Worm (Caenorhabditis elegans) whole organism, young adult: ENCODE data around the gene Y66A7A.4.

ENCODE experiments used
- B0336.3 ChIP-seq: fragments of 200-800 bp; sonication (Bioruptor generic); IDR thresholded peaks from 2 replicates; pipeline ENCODE4 v1.3.6; 2022; ENCODE audit warnings: missing genetic modification characterization, missing compliant biosample characterization
- F23B12.7 ChIP-seq: sonication (generic microtip); optimal IDR thresholded peaks from 2 replicates; lab custom pipeline; 2017; ENCODE audit warnings: missing genetic modification characterization, mild to moderate bottlenecking, missing compliant biosample characterization, antibody characterized with exemption, moderate library complexity; ENCODE audit not compliant: insufficient read depth
- T26A5.8 ChIP-seq: sonication (generic microtip); optimal IDR thresholded peaks from 2 replicates; lab custom pipeline; 2016; ENCODE audit warnings: missing genetic modification characterization, missing compliant biosample characterization
- Y95B8A.8 ChIP-seq: fragments of 200-800 bp; sonication (Bioruptor generic); IDR thresholded peaks from 2 replicates; pipeline ENCODE4 v1.3.6; 2022; ENCODE audit warnings: missing genetic modification reagents, missing genetic modification characterization, missing compliant biosample characterization
- bed-1 ChIP-seq: fragments of 200-800 bp; sonication (Bioruptor generic); IDR thresholded peaks from 2 replicates; pipeline ENCODE4 v1.3.6; 2022; ENCODE audit warnings: missing genetic modification reagents, missing genetic modification characterization, missing compliant biosample characterization
- chd-7 ChIP-seq: sonication (generic microtip); optimal IDR thresholded peaks from 2 replicates; lab custom pipeline; 2016; ENCODE audit warnings: mild to moderate bottlenecking, missing genetic modification characterization, moderate library complexity, missing compliant biosample characterization
- lin-35 ChIP-seq, 3 experiments: fragments of 150-350 bp in 2 of 3; sonication (generic microtip) in 1 of 3; optimal IDR thresholded peaks; 2 replicates each; lab custom pipeline; 2014 to 2018; ENCODE audit warnings: missing biosample characterization in 3 of 3, missing genetic modification characterization in 3 of 3, missing genetic modification reagents in 3 of 3
- madf-8 ChIP-seq: fragments of 200-800 bp; sonication (Bioruptor generic); conservative IDR thresholded peaks from 2 replicates; pipeline ENCODE4 v1.3.6; 2022; ENCODE audit warnings: missing genetic modification reagents, missing genetic modification characterization, missing compliant biosample characterization
- sea-2 ChIP-seq: fragments of 200-800 bp; sonication (Bioruptor generic); IDR thresholded peaks from 2 replicates; pipeline ENCODE4 v1.3.6; 2022; ENCODE audit warnings: missing genetic modification characterization, missing compliant biosample characterization
- xnd-1 ChIP-seq: sonication (generic microtip); optimal IDR thresholded peaks from 2 replicates; lab custom pipeline; 2016; ENCODE audit warnings: missing genotype, missing genetic modification reagents, missing genetic modification characterization, missing compliant biosample characterization
- zim-3 ChIP-seq: sonication (generic microtip); optimal IDR thresholded peaks from 2 replicates; lab custom pipeline; 2017; ENCODE audit warnings: mild to moderate bottlenecking, missing genetic modification characterization, moderate library complexity, missing compliant biosample characterization
- ztf-22 ChIP-seq: fragments of 200-800 bp; sonication (Bioruptor generic); optimal IDR thresholded peaks from 2 replicates; lab custom pipeline; 2018; ENCODE audit warnings: mild to moderate bottlenecking, missing genetic modification characterization, moderate library complexity, missing compliant biosample characterization

DNA sequence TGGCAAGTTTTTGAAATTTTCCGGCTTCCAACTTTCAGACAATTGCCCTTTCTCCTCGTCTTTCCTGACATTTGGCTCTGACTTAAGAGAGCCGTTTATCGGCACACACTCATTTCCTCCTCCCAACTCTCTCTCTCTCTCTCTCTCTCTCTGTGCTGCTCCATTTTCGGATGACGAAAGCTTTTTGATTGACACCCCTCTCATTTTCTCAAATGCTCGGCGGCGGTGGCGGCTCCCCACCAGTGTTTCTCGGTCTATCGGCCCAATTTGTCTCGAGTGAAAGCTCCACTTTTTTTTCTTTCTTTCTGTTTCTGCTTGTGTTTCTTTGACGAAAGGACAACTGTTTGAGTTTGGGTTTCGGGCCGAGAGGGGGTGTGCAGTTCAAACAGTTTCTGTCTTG is 47.4 kb downstream of the Y66A7A.4 start:
- TF ChIP-seq Y95B8A.8 (GFP tag; lab: Robert Waterston, UW) (no peak), zim-3 (tag; lab: Kevin White, UChicago) (no peak), lin-35 (GFP tag; optimal IDR thresholded peaks at IDR 0.05; lab: Kevin White, UChicago) (no peak), B0336.3 (no peak), madf-8 (GFP tag; lab: Robert Waterston, UW) (no peak), F23B12.7 (tag; lab: Kevin White, UChicago) (no peak), sea-2 (GFP tag; lab: Robert Waterston, UW) (no peak), ztf-22 (no peak), xnd-1 (tag; lab: Kevin White, UChicago) (no peak), chd-7 (tag; lab: Kevin White, UChicago) (no peak), bed-1 (no peak), T26A5.8 (tag; lab: Kevin White, UChicago) (no peak)
